Worm (Caenorhabditis elegans): Measurements from ENCODE around the gene ftt-2.
A peak's percentile ranks its signal among the peaks of the same experiment; 100 is the strongest.

The ftt-2 gene

DNA sequence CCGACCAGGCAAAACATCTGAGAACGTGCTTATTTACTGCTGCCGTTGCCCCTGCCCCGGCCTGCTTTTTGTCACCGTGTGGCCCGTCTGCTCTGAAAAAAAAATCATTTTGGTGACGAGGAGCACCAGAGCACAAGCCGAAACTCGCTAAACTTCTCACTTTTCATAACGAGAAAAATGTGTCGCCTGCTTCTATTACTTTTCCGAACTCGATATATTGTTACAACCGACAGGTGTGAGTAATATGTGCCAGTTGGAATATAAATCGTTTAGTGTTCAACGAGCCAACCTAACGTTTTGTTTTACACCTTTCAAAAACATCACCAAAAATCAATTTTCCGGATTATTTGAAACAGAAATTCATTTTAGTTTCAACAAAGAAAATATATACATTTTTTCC lies 32.5 kb upstream of the ftt-2 start:
- TF ChIP-seq dsc-1 (tag; optimal IDR thresholded peaks at IDR 0.05) (peak; percentile 53), nhr-237 (tag; optimal IDR thresholded peaks at IDR 0.05) (no peak), zag-1 (tag; optimal IDR thresholded peaks at IDR 0.05) (no peak), lin-14 (GFP tag; optimal IDR thresholded peaks at IDR 0.05) (no peak), tbx-2 (tag; optimal IDR thresholded peaks at IDR 0.05) (no peak), ama-1 (optimal IDR thresholded peaks at IDR 0.05) (no peak)

DNA sequence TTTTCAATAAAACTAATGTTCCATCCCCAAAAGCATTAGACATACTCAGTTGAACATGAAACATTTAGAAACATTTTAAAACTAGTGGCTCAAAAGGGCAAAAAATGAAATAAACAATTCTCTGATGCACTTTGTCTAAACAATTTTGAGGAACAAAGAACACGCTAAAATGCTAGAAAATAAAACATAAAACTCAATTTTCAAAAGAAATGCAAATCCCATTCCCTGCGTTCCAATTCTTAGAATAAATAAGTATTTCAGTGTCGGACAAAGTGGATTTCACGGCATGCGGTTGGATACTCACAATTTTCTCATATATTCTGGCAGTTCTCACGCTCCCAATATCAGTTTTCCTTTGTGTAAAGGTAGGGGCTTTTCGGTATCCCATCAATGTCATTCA lies 28.1 kb upstream of the ftt-2 start:
- no peak for TF ChIP-seq nhr-90 (tag; optimal IDR thresholded peaks at IDR 0.05; ENCODE audit: poor library complexity)
- no peak for TF ChIP-seq rnt-1 (tag; optimal IDR thresholded peaks at IDR 0.05)
- no peak for TF ChIP-seq egl-13 (tag; optimal IDR thresholded peaks at IDR 0.05)
- no peak for TF ChIP-seq jun-1 (tag; optimal IDR thresholded peaks at IDR 0.05)
- no peak for TF ChIP-seq nhr-12 (tag; optimal IDR thresholded peaks at IDR 0.05)
- no peak for TF ChIP-seq ceh-88 (GFP tag; IDR thresholded peaks at IDR 0.05)
- TF ChIP-seq nhr-77 (tag; optimal IDR thresholded peaks at IDR 0.05), result no peak
- TF ChIP-seq nhr-28 (tag; optimal IDR thresholded peaks at IDR 0.05), result no peak
- no peak for TF ChIP-seq elt-2 (tag; optimal IDR thresholded peaks at IDR 0.05)

ce11 chrX:11632107-11632506 lies 26.9 kb upstream of the ftt-2 start, which contains the start of gene sto-6:
TSS of gene sto-6 (plus strand) at chrX:11632407.
- TF ChIP-seq elt-2 (tag; optimal IDR thresholded peaks at IDR 0.05) (no peak), nhr-12 (tag; optimal IDR thresholded peaks at IDR 0.05) (no peak), nhr-76 (tag; optimal IDR thresholded peaks at IDR 0.05) (no peak), nhr-85 (tag) (peak; percentile 24), dpl-1 (GFP tag; optimal IDR thresholded peaks at IDR 0.05) (no peak), lir-3 (tag; optimal IDR thresholded peaks at IDR 0.05; ENCODE audit: poor library complexity) (no peak), snpc-4 (tag; optimal IDR thresholded peaks at IDR 0.05) (no peak), fos-1 (tag; optimal IDR thresholded peaks at IDR 0.05) (no peak)

DNA sequence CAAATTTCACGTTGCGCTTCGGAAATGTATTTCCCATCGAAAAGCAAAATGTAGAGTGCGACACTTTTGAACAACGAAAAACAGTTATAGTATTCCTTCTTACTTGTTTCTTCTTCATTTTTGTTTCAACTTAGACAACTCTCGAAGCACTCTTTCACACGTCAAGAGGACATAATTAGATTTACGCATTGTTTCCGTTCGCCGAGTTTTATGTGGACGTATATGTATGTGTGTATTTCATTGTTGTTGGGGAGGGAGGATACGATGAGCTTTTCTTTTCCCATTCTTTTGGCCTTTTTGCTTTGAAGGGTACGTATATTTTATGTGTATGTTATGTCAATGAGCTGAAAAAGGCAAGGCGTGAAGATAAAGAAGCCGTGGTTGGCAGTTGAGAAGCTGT lies 25.3 kb upstream of the ftt-2 start:
- peak; percentile 27 for TF ChIP-seq lin-14 (GFP tag; optimal IDR thresholded peaks at IDR 0.05)
- no peak for TF ChIP-seq nhr-85 (tag)
- TF ChIP-seq fkh-10 (GFP tag; optimal IDR thresholded peaks at IDR 0.05), result peak; percentile 60
- TF ChIP-seq mep-1 (tag; optimal IDR thresholded peaks at IDR 0.05), result no peak
- TF ChIP-seq elt-2 (tag; optimal IDR thresholded peaks at IDR 0.05), result no peak
- no peak for TF ChIP-seq xbp-1 (tag; optimal IDR thresholded peaks at IDR 0.05)
- no peak for TF ChIP-seq ztf-4 (tag; optimal IDR thresholded peaks at IDR 0.05)
- TF ChIP-seq unc-30 (tag; optimal IDR thresholded peaks at IDR 0.05), result no peak

DNA sequence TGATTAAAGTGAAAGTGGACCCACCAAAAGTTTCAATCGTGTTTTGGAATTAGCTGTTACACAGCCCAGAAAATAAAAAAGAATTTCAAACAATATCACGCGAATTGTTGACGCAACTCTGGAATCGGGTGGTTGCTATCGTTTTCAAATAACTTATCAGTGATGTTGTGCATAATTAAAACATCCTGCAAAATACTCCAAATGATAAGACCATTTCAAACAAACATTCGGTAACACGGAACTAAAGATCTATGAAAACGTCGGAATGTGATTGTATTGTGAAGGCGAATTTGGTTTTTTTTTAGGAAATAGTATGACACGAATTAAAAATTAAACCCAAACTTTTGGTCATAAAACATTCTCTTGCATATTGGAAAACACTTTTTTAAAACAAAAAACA lies 23.4 kb upstream of the ftt-2 start, which contains the start of gene spp-30:
TSS of gene spp-30 (minus strand) at position 101 of the 400 bp plus-strand sequence.
- no peak for TF ChIP-seq pax-3 (tag; optimal IDR thresholded peaks at IDR 0.05)
- TF ChIP-seq nhr-11 (tag; optimal IDR thresholded peaks at IDR 0.05), result no peak
- TF ChIP-seq egl-13 (tag; optimal IDR thresholded peaks at IDR 0.05), result no peak
- TF ChIP-seq dsc-1 (tag; optimal IDR thresholded peaks at IDR 0.05), result no peak
- no peak for TF ChIP-seq nhr-85 (tag)
- TF ChIP-seq ceh-63 (GFP tag; optimal IDR thresholded peaks at IDR 0.05), result no peak
- no peak for TF ChIP-seq mep-1 (tag; optimal IDR thresholded peaks at IDR 0.05)
- no peak for TF ChIP-seq nhr-84 (tag; optimal IDR thresholded peaks at IDR 0.05)
- TF ChIP-seq F16B12.6 (tag; optimal IDR thresholded peaks at IDR 0.05), result no peak
- TF ChIP-seq lsy-2 (tag; optimal IDR thresholded peaks at IDR 0.05), result no peak
- no peak for TF ChIP-seq sox-4 (tag; optimal IDR thresholded peaks at IDR 0.05)
- TF ChIP-seq hlh-17 (GFP tag; optimal IDR thresholded peaks at IDR 0.05; ENCODE audit: borderline replicate concordance), result no peak
- no peak for TF ChIP-seq blmp-1 (tag; optimal IDR thresholded peaks at IDR 0.05)
- TF ChIP-seq hlh-4 (tag; optimal IDR thresholded peaks at IDR 0.05), result no peak
- no peak for TF ChIP-seq alr-1 (tag; optimal IDR thresholded peaks at IDR 0.05; ENCODE audit: borderline replicate concordance)
- no peak for TF ChIP-seq lir-3 (tag; optimal IDR thresholded peaks at IDR 0.05; ENCODE audit: poor library complexity)
- no peak for TF ChIP-seq ceh-82 (tag; optimal IDR thresholded peaks at IDR 0.05)
- no peak for TF ChIP-seq isw-1 (GFP tag; IDR thresholded peaks at IDR 0.05)
- TF ChIP-seq nhr-12 (tag; optimal IDR thresholded peaks at IDR 0.05), result no peak
- TF ChIP-seq unc-62 (GFP tag; optimal IDR thresholded peaks at IDR 0.05), result no peak
